Fruit fly (Drosophila melanogaster) whole organism: ENCODE results near the gene CG42359.

ENCODE experiments used
- CG8478 ChIP-seq: fragments of >200 bp; optimal IDR thresholded peaks from 2 replicates; lab custom pipeline; 2018; ENCODE audit warnings: inconsistent platforms
- Dll ChIP-seq: fragments of >200 bp; optimal IDR thresholded peaks from 2 replicates; lab custom pipeline; 2017
- EcR ChIP-seq, 2 experiments: fragments of >200 bp; optimal IDR thresholded peaks; 2 replicates each; lab custom pipeline; 2017; ENCODE audit warnings: missing biosample characterization in 2 of 2, missing genetic modification characterization in 2 of 2, missing genetic modification reagents in 2 of 2
- pan ChIP-seq: fragments of >200 bp; optimal IDR thresholded peaks from 2 replicates; lab custom pipeline; 2017
- psq ChIP-seq: fragments of >200 bp; optimal IDR thresholded peaks from 2 replicates; lab custom pipeline; 2017
- usp ChIP-seq: fragments of >200 bp; optimal IDR thresholded peaks from 2 replicates; lab custom pipeline; 2017; ENCODE audit warnings: missing biosample characterization, missing genetic modification characterization, mixed read lengths

dm6 chr3R:19156670-19157402 is 5.3 kb downstream of the CG42359 start, which contains the start of gene nanos:
- TF ChIP-seq pan (lab: Kevin White, UChicago), result no peak
- no peak for TF ChIP-seq EcR (GFP tag; optimal IDR thresholded peaks at IDR 0.05; lab: Kevin White, UChicago)
- no peak for TF ChIP-seq usp
- TF ChIP-seq CG8478, result no peak
- no peak for TF ChIP-seq psq (lab: Kevin White, UChicago)
- TF ChIP-seq Dll (lab: Kevin White, UChicago), result no peak
